Worm (Caenorhabditis elegans) whole organism, mixed stage, embryonic: ENCODE results near the gene stdh-3.

Source experiments
- nhr-2 ChIP-seq: fragments of 150-350 bp; optimal IDR thresholded peaks from 2 replicates; lab custom pipeline; 2014; ENCODE audit warnings: missing biosample characterization, missing genetic modification characterization
- unc-62 ChIP-seq: fragments of 150-350 bp; optimal IDR thresholded peaks from 2 replicates; lab custom pipeline; 2014; ENCODE audit warnings: missing biosample characterization, missing genetic modification reagents, missing genetic modification characterization

ce11 chrV:13954056-13954455, 49.6 kb downstream of the stdh-3 start, which contains the start of gene swt-6:
- TF ChIP-seq nhr-2 (tag; lab: Kevin White, UChicago) (no peak), unc-62 (GFP tag; lab: Kevin White, UChicago) (no peak)
